Worm (Caenorhabditis elegans): ENCODE results near the gene fbxa-166.
A peak's percentile ranks its signal among the peaks of the same experiment; 100 is the strongest.

Gene fbxa-166

DNA sequence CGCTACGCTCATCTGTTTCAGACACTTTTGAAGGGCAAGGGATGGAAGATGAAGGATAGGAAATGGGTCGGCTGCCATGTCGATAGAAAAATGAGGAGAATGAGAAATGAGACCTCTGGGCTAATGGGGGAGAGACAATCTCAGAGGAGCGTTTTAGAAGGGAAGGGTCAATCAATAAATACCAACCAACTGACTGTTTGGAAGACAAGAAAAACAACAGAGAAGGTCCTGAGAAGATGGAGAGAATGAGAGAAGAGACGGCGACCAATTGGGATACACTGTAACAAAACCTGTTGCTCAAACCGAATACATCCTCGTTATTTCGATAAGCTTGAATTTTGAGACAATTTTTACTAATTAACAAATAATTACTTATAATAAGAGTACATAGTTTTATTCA, 34.5 kb upstream of the fbxa-166 start, which contains the start of gene fbxb-15:
TSS of gene fbxb-15 (minus strand) at position 101 of the 400 bp plus-strand sequence.
- TF ChIP-seq ceh-28 (tag; optimal IDR thresholded peaks at IDR 0.05) (no peak), sea-2 (GFP tag; optimal IDR thresholded peaks at IDR 0.05) (no peak), hmg-11 (tag; optimal IDR thresholded peaks at IDR 0.05) (no peak), pha-4 (tag; optimal IDR thresholded peaks at IDR 0.05) (no peak), snpc-4 (tag; optimal IDR thresholded peaks at IDR 0.05) (no peak), egl-5 (tag; optimal IDR thresholded peaks at IDR 0.05) (no peak), ztf-4 (tag; optimal IDR thresholded peaks at IDR 0.05) (no peak), lsy-12 (tag; optimal IDR thresholded peaks at IDR 0.05) (no peak), eor-1 (tag; optimal IDR thresholded peaks at IDR 0.05) (no peak), mml-1 (tag; optimal IDR thresholded peaks at IDR 0.05) (no peak), tbx-2 (tag; optimal IDR thresholded peaks at IDR 0.05) (no peak), nhr-25 (tag; optimal IDR thresholded peaks at IDR 0.05) (no peak), nfya-1 (tag; optimal IDR thresholded peaks at IDR 0.05; ENCODE audit: insufficient read depth) (no peak), lin-39 (tag; optimal IDR thresholded peaks at IDR 0.05) (no peak), nhr-11 (tag; optimal IDR thresholded peaks at IDR 0.05) (no peak), nhr-77 (tag; optimal IDR thresholded peaks at IDR 0.05) (no peak)

DNA sequence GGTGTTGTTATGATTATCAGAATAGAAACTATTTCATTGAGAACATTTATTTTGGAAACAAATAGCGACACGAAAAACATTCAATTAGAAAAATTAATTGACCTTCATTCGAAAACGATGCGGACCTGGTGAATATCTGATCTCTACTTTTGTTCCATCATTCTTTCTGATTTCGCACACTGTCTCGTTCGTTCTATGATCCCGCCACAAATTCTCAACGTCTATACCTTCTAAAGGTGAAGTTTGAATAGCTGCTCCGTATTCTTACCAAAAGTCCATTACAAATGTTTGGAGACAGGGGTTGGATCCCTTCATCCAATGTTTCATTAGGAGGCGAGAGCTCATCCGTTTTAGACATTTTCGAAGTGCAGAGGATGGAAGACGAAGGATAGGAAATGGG, 33.0 kb upstream of the fbxa-166 start, which contains the start of gene fbxb-16:
TSS of gene fbxb-16 (minus strand) at position 101 of the 400 bp plus-strand sequence.
- TF ChIP-seq fos-1 (tag; optimal IDR thresholded peaks at IDR 0.05) (no peak), nhr-28 (tag; optimal IDR thresholded peaks at IDR 0.05) (no peak), fkh-10 (GFP tag; optimal IDR thresholded peaks at IDR 0.05) (peak; percentile 15), jun-1 (tag; optimal IDR thresholded peaks at IDR 0.05) (no peak), nhr-77 (tag; optimal IDR thresholded peaks at IDR 0.05) (no peak), nhr-43 (tag; optimal IDR thresholded peaks at IDR 0.05; ENCODE audit: poor library complexity, severe bottlenecking) (no peak), nhr-237 (tag; optimal IDR thresholded peaks at IDR 0.05) (no peak), nfya-1 (tag; optimal IDR thresholded peaks at IDR 0.05; ENCODE audit: insufficient read depth) (no peak), tbx-2 (tag; optimal IDR thresholded peaks at IDR 0.05) (no peak)

DNA sequence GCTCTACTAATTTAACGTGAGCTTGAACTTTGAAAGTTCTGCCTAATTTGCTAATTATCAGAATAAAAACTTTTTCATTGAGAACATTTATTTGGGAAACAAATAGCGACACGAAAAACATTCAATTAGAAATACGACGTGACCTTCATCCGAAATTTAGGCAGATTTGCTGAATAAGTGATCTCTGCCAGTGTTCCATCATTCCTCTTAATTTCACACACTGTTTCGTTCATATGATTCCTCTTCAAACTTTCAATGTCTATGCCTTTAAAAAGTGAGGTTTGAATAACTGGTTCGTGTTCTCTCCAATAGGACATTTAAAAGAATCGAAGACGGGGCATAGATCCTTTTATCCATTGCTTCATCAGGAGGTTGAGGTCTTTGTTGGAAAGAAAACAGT, 31.7 kb upstream of the fbxa-166 start, which contains the start of gene fbxb-20:
TSS of gene fbxb-20 (minus strand) at position 101 of the 400 bp plus-strand sequence.
- TF ChIP-seq elt-2 (tag; optimal IDR thresholded peaks at IDR 0.05) (no peak), ceh-82 (tag; optimal IDR thresholded peaks at IDR 0.05) (no peak), lsy-12 (tag; optimal IDR thresholded peaks at IDR 0.05) (no peak), jun-1 (tag; optimal IDR thresholded peaks at IDR 0.05) (no peak), R02D3.7 (tag; optimal IDR thresholded peaks at IDR 0.05) (no peak), tbx-2 (tag; optimal IDR thresholded peaks at IDR 0.05) (no peak), unc-39 (tag; optimal IDR thresholded peaks at IDR 0.05) (no peak), nfya-1 (tag; optimal IDR thresholded peaks at IDR 0.05; ENCODE audit: insufficient read depth) (no peak), nhr-25 (tag; optimal IDR thresholded peaks at IDR 0.05) (no peak), nhr-43 (tag; optimal IDR thresholded peaks at IDR 0.05; ENCODE audit: poor library complexity, severe bottlenecking) (no peak), fkh-10 (GFP tag; optimal IDR thresholded peaks at IDR 0.05) (no peak), nhr-11 (tag; optimal IDR thresholded peaks at IDR 0.05) (no peak), elt-1 (tag; optimal IDR thresholded peaks at IDR 0.05) (no peak), nhr-237 (tag; optimal IDR thresholded peaks at IDR 0.05) (no peak), lin-15B (tag; optimal IDR thresholded peaks at IDR 0.05) (no peak), nhr-23 (tag; optimal IDR thresholded peaks at IDR 0.05) (no peak), egl-27 (tag; optimal IDR thresholded peaks at IDR 0.05) (no peak), fkh-2 (tag; optimal IDR thresholded peaks at IDR 0.05) (no peak), unc-62 (GFP tag; optimal IDR thresholded peaks at IDR 0.05) (no peak)

DNA sequence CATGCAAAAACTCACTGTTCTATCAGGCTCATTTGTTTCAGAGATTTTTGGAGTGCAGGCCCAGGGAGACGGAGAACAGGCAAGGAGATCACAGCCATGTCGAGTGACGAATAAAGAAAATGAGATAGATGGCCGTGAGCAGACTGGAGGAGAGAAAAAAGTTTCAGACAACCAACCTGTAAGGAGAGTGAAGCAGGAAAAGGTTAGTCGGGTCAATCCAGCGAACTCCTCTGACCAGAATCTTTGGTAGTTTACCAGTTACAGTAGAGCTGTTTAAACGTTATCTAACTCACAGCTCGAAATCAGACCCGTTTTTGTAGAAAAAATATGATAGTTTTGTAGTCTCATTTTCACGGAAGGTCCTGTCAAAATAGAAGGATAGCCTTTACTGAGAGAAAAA, 29.9 kb upstream of the fbxa-166 start, which contains the start of gene fbxb-21:
TSS of gene fbxb-21 (minus strand) at position 101 of the 400 bp plus-strand sequence.
- TF ChIP-seq lin-15B (tag; optimal IDR thresholded peaks at IDR 0.05) (no peak), nhr-67 (tag; optimal IDR thresholded peaks at IDR 0.05) (no peak), fkh-10 (GFP tag; optimal IDR thresholded peaks at IDR 0.05) (peak; percentile 44)

ce11 chrII:1646199-1646598, 27.4 kb upstream of the fbxa-166 start, which contains the start of gene ZC204.17:
Gene ZC204.17, minus strand, starts transcription at chrII:1646299.
- TF ChIP-seq skn-1 (tag; optimal IDR thresholded peaks at IDR 0.05) (no peak), ztf-11 (tag; optimal IDR thresholded peaks at IDR 0.05) (no peak), fos-1 (tag; optimal IDR thresholded peaks at IDR 0.05) (no peak), snpc-4 (tag; optimal IDR thresholded peaks at IDR 0.05) (no peak)

All from whole organism, L3 larva.